Worm (Caenorhabditis elegans): ENCODE data around the gene mrp-3.
A peak's percentile ranks its signal among the peaks of the same experiment; 100 is the strongest.

mrp-3 gene

ce11 chrX:15881027-15881426 is 58.1 kb downstream of the mrp-3 start:
- TF ChIP-seq M03D4.4 (tag; optimal IDR thresholded peaks at IDR 0.05): peak; percentile 16
- TF ChIP-seq mab-5 (tag; optimal IDR thresholded peaks at IDR 0.05): no peak
- TF ChIP-seq ceh-39 (tag; optimal IDR thresholded peaks at IDR 0.05): no peak
- TF ChIP-seq flh-1 (GFP tag; optimal IDR thresholded peaks at IDR 0.05): no peak
- no peak for TF ChIP-seq nhr-76 (tag; optimal IDR thresholded peaks at IDR 0.05)
- TF ChIP-seq elt-3 (tag; optimal IDR thresholded peaks at IDR 0.05): no peak
- TF ChIP-seq zip-8 (tag; optimal IDR thresholded peaks at IDR 0.05): no peak
- TF ChIP-seq drap-1 (GFP tag; optimal IDR thresholded peaks at IDR 0.05): no peak
- no peak for TF ChIP-seq blmp-1 (tag; optimal IDR thresholded peaks at IDR 0.05)
- no peak for TF ChIP-seq ztf-11 (tag; optimal IDR thresholded peaks at IDR 0.05)
- no peak for TF ChIP-seq hlh-1 (tag; optimal IDR thresholded peaks at IDR 0.05)
- no peak for TF ChIP-seq ceh-83 (GFP tag; optimal IDR thresholded peaks at IDR 0.05)
- no peak for TF ChIP-seq ces-1 (GFP tag; optimal IDR thresholded peaks at IDR 0.05)
- TF ChIP-seq sptf-1 (tag; optimal IDR thresholded peaks at IDR 0.05): peak; percentile 8
- TF ChIP-seq nhr-12 (tag; optimal IDR thresholded peaks at IDR 0.05): no peak
- TF ChIP-seq nhr-237 (tag; optimal IDR thresholded peaks at IDR 0.05): no peak
- TF ChIP-seq nhr-28 (tag; optimal IDR thresholded peaks at IDR 0.05): no peak
- TF ChIP-seq nhr-2 (tag; optimal IDR thresholded peaks at IDR 0.05): no peak
- no peak for TF ChIP-seq lsy-2 (tag; optimal IDR thresholded peaks at IDR 0.05)
- TF ChIP-seq tbx-8 (GFP tag; optimal IDR thresholded peaks at IDR 0.05): no peak
- peak; percentile 53 for TF ChIP-seq ham-2 (GFP tag; optimal IDR thresholded peaks at IDR 0.05)
- no peak for TF ChIP-seq bed-3 (GFP tag; optimal IDR thresholded peaks at IDR 0.05)
- TF ChIP-seq pha-4 (tag; optimal IDR thresholded peaks at IDR 0.05): peak; percentile 22
- no peak for TF ChIP-seq ceh-43 (GFP tag; optimal IDR thresholded peaks at IDR 0.05)
- TF ChIP-seq cnd-1 (tag; optimal IDR thresholded peaks at IDR 0.05): no peak
- no peak for TF ChIP-seq unc-120 (tag; optimal IDR thresholded peaks at IDR 0.05; ENCODE audit: poor library complexity, severe bottlenecking)
- no peak for TF ChIP-seq snpc-4 (tag; optimal IDR thresholded peaks at IDR 0.05)
- TF ChIP-seq mls-2 (tag; optimal IDR thresholded peaks at IDR 0.05): no peak

All from whole organism, mixed stage, embryonic.